Fruit fly (Drosophila melanogaster) S2 (cell line): ENCODE results near the gene Roc1a.
"Not testable (repeated sequence)": the region's sequence is repeated elsewhere in the genome, so short reads cannot be mapped to it uniquely, and the experiment has no call there.

Experiments used
- CG8478 ChIP-seq: fragments of >200 bp; optimal IDR thresholded peaks from 2 replicates; lab custom pipeline; 2018
- CTCF ChIP-seq, 2 experiments: fragments of >200 bp; optimal IDR thresholded peaks; 2 replicates each; lab custom pipeline; 2018

Roc1a gene

dm6 chrX:635495-636142 lies 11.5 kb upstream of the Roc1a start, which contains the start of gene Dredd:
Gene Dredd (minus strand): TSS chrX:635545.
- TF ChIP-seq CTCF (optimal IDR thresholded peaks at IDR 0.05; lab: Kevin White, UChicago) (no peak), CG8478 (lab: Kevin White, UChicago) (no peak)

dm6 chrX:636606-637530 lies 10.2 kb upstream of the Roc1a start:
- peak in 1 of 2 experiments; percentile 9 for TF ChIP-seq CTCF (optimal IDR thresholded peaks at IDR 0.05; lab: Kevin White, UChicago)
- TF ChIP-seq CG8478 (lab: Kevin White, UChicago) = no peak

- not testable (repeated sequence) for TF ChIP-seq CTCF (optimal IDR thresholded peaks at IDR 0.05; lab: Kevin White, UChicago); CG8478 (lab: Kevin White, UChicago)
Measured at dm6 chrX:644461-644860, 2.6 kb upstream of the Roc1a start, which contains the start of gene CG13367. Gene CG13367 (plus strand): TSS chrX:644761.

dm6 chrX:646395-647009 lies 602 bp upstream of the Roc1a start:
- no peak for TF ChIP-seq CTCF (optimal IDR thresholded peaks at IDR 0.05; lab: Kevin White, UChicago)
- no peak for TF ChIP-seq CG8478 (lab: Kevin White, UChicago)

- TF ChIP-seq CTCF (optimal IDR thresholded peaks at IDR 0.05; lab: Kevin White, UChicago) (no peak), CG8478 (lab: Kevin White, UChicago) (no peak)
Measured at dm6 chrX:654221-654620, 7.1 kb downstream of the Roc1a start.

dm6 chrX:654949-655348 lies 7.8 kb downstream of the Roc1a start:
- TF ChIP-seq CG8478 (lab: Kevin White, UChicago) (no peak), CTCF (optimal IDR thresholded peaks at IDR 0.05; lab: Kevin White, UChicago) (no peak)

- no peak for TF ChIP-seq CG8478 (lab: Kevin White, UChicago)
- TF ChIP-seq CTCF (optimal IDR thresholded peaks at IDR 0.05; lab: Kevin White, UChicago) = peak; percentile 42 to 62
Measured at dm6 chrX:655492-656379, 8.6 kb downstream of the Roc1a start, which contains the start of the genes Hmt4-20 and SkpA. Gene Hmt4-20 (minus strand): TSS chrX:656033. Gene SkpA (plus strand): TSS chrX:656114.

dm6 chrX:656380-656925 lies 9.3 kb downstream of the Roc1a start:
- no peak for TF ChIP-seq CG8478 (lab: Kevin White, UChicago)
- no peak for TF ChIP-seq CTCF (optimal IDR thresholded peaks at IDR 0.05; lab: Kevin White, UChicago)

- TF ChIP-seq CTCF (optimal IDR thresholded peaks at IDR 0.05; lab: Kevin White, UChicago) = no peak
- TF ChIP-seq CG8478 (lab: Kevin White, UChicago) = no peak
Measured at dm6 chrX:658021-658420, 10.9 kb downstream of the Roc1a start.

dm6 chrX:678503-678902 lies 31.4 kb downstream of the Roc1a start:
- TF ChIP-seq CTCF (optimal IDR thresholded peaks at IDR 0.05; lab: Kevin White, UChicago) = no peak
- TF ChIP-seq CG8478 (lab: Kevin White, UChicago) = no peak

dm6 chrX:686437-686972 lies 39.4 kb downstream of the Roc1a start, which contains the start of gene sdk:
Gene sdk (plus strand): TSS chrX:686834.
- TF ChIP-seq CG8478 (lab: Kevin White, UChicago) (no peak), CTCF (optimal IDR thresholded peaks at IDR 0.05; lab: Kevin White, UChicago) (no peak)

- no peak for TF ChIP-seq CTCF (optimal IDR thresholded peaks at IDR 0.05; lab: Kevin White, UChicago)
- no peak for TF ChIP-seq CG8478 (lab: Kevin White, UChicago)
Measured at dm6 chrX:687330-688078, 40.4 kb downstream of the Roc1a start.
